Fruit fly (Drosophila melanogaster) whole organism, prepupa: Measurements from ENCODE around the gene CG4982.

Experiments
- CG16779 ChIP-seq: fragments of 200-800 bp; sonication (Bioruptor generic); optimal IDR thresholded peaks from 3 replicates; lab custom pipeline; 2017; ENCODE audit warnings: missing biosample characterization, mild to moderate bottlenecking, missing genetic modification characterization
- CG3032 ChIP-seq: fragments of 200-800 bp; optimal IDR thresholded peaks from 2 replicates; lab custom pipeline; 2019; ENCODE audit warnings: missing biosample characterization, mild to moderate bottlenecking, missing genetic modification characterization, moderate library complexity
- Eip75B ChIP-seq: fragments of 200-800 bp; sonication (Bioruptor generic); optimal IDR thresholded peaks from 3 replicates; lab custom pipeline; 2016; ENCODE audit warnings: missing biosample characterization, missing genetic modification characterization
- Hr39 ChIP-seq: fragments of 200-800 bp; sonication (Bioruptor generic); optimal IDR thresholded peaks from 2 replicates; lab custom pipeline; 2016; ENCODE audit warnings: missing biosample characterization, missing genetic modification characterization
- Lpt ChIP-seq: fragments of 200-800 bp; sonication (Bioruptor generic); optimal IDR thresholded peaks from 3 replicates; lab custom pipeline; 2016; ENCODE audit warnings: missing biosample characterization, missing genetic modification characterization
- esn ChIP-seq: fragments of 200-800 bp; sonication (Bioruptor generic); optimal IDR thresholded peaks from 2 replicates; lab custom pipeline; 2016; ENCODE audit warnings: missing biosample characterization, mild to moderate bottlenecking, missing genetic modification characterization, moderate library complexity
- lz ChIP-seq: fragments of 200-800 bp; sonication (Bioruptor generic); optimal IDR thresholded peaks from 3 replicates; lab custom pipeline; 2016; ENCODE audit warnings: missing biosample characterization, missing genetic modification characterization

DNA sequence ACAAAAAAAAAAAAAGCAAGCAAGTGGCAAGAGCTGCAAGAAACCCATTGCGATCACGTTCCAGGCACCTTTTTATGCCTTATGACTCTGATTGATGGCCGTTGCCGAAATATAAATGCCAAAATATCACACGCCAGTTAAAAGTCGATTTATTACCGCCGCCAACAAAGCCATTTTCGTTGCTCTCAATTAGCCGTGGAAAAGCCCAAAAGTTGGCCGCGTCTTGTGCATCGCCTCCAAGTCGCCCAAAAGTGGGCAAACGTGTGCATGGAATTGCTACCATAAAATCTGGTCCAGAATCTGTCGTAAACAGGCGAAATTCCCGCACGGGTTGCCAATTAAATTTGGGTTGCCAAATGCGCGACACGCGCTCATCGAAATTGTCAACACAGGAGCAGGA, 9.6 kb upstream of the CG4982 start:
- TF ChIP-seq Eip75B (GFP tag; lab: Kevin White, UChicago): no peak
- TF ChIP-seq CG16779 (tag; lab: Kevin White, UChicago): no peak
- no peak for TF ChIP-seq Hr39
- no peak for TF ChIP-seq lz (GFP tag; lab: Kevin White, UChicago)
- no peak for TF ChIP-seq esn (GFP tag; lab: Kevin White, UChicago)
- TF ChIP-seq Lpt: no peak
- no peak for TF ChIP-seq CG3032 (tag; lab: Kevin White, UChicago)
